Fruit fly (Drosophila melanogaster) whole organism, embryonic: Measurements from ENCODE around the gene CG9839.
A peak's percentile ranks its signal among the peaks of the same experiment; 100 is the strongest.

ENCODE experiments used
- Asciz ChIP-seq: fragments of 200-800 bp; sonication (Bioruptor generic); optimal IDR thresholded peaks from 2 replicates; lab custom pipeline; 2017; ENCODE audit warnings: missing biosample characterization, mild to moderate bottlenecking, missing genetic modification characterization, missing genetic modification reagents
- CG1024 ChIP-seq: fragments of 200-800 bp; sonication (Bioruptor generic); IDR thresholded peaks from 2 replicates; pipeline ENCODE4 v1.3.6; 2022; ENCODE audit warnings: missing biosample characterization, missing genetic modification characterization
- CG10274 ChIP-seq: fragments of 200-800 bp; sonication (Bioruptor generic); optimal IDR thresholded peaks from 3 replicates; lab custom pipeline; 2017; ENCODE audit warnings: missing biosample characterization, mild to moderate bottlenecking, missing genetic modification characterization
- CG10654 ChIP-seq: fragments of 200-800 bp; sonication (Bioruptor generic); optimal IDR thresholded peaks from 2 replicates; lab custom pipeline; 2016; ENCODE audit warnings: missing biosample characterization, missing genetic modification characterization
- CG11695 ChIP-seq: fragments of 200-800 bp; sonication (Bioruptor generic); IDR thresholded peaks from 3 replicates; pipeline ENCODE4 v1.3.6; 2022; ENCODE audit warnings: missing biosample characterization, missing genetic modification characterization
- CG12071 ChIP-seq: fragments of 200-800 bp; sonication (Bioruptor generic); optimal IDR thresholded peaks from 3 replicates; lab custom pipeline; 2018; ENCODE audit warnings: missing biosample characterization, mild to moderate bottlenecking, missing genetic modification characterization
- CG14965 ChIP-seq: fragments of 200-800 bp; sonication (Bioruptor generic); optimal IDR thresholded peaks from 2 replicates; lab custom pipeline; 2016; ENCODE audit warnings: missing biosample characterization, missing genetic modification characterization, borderline replicate concordance
- CG15269 ChIP-seq: fragments of 200-800 bp; sonication (Bioruptor generic); optimal IDR thresholded peaks from 2 replicates; lab custom pipeline; 2018; ENCODE audit warnings: missing biosample characterization, mild to moderate bottlenecking, missing genetic modification characterization, moderate library complexity
- CG17385 ChIP-seq: fragments of 200-800 bp; sonication (Bioruptor generic); optimal IDR thresholded peaks from 3 replicates; lab custom pipeline; 2018; ENCODE audit warnings: missing biosample characterization, mild to moderate bottlenecking, missing genetic modification characterization
- CG17612 ChIP-seq: fragments of 200-800 bp; sonication (Bioruptor generic); IDR thresholded peaks from 2 replicates; pipeline ENCODE4 v1.3.6; 2022; ENCODE audit warnings: missing biosample characterization, missing genetic modification characterization
- CG1792 ChIP-seq: fragments of 200-800 bp; sonication (Bioruptor generic); optimal IDR thresholded peaks from 2 replicates; lab custom pipeline; 2016; ENCODE audit warnings: missing biosample characterization, missing genetic modification characterization
- CG2712 ChIP-seq: fragments of 200-800 bp; optimal IDR thresholded peaks from 3 replicates; lab custom pipeline; 2019; ENCODE audit warnings: missing biosample characterization, mild to moderate bottlenecking, missing genetic modification characterization, moderate library complexity
- CG30020 ChIP-seq: fragments of 200-800 bp; optimal IDR thresholded peaks from 2 replicates; lab custom pipeline; 2019; ENCODE audit warnings: missing biosample characterization, mild to moderate bottlenecking, missing genetic modification characterization, moderate library complexity
- CG31441 ChIP-seq: fragments of 200-800 bp; sonication (Bioruptor generic); IDR thresholded peaks from 2 replicates; pipeline ENCODE4 v1.3.6; 2022; ENCODE audit warnings: missing biosample characterization, missing genetic modification characterization
- CG32767 ChIP-seq: fragments of 200-800 bp; sonication (Bioruptor generic); IDR thresholded peaks from 2 replicates; pipeline ENCODE4 v1.3.6; 2022; ENCODE audit warnings: missing biosample characterization, missing genetic modification characterization
- CG34376 ChIP-seq: fragments of 200-800 bp; sonication (Bioruptor generic); optimal IDR thresholded peaks from 2 replicates; lab custom pipeline; 2018; ENCODE audit warnings: missing biosample characterization, mild to moderate bottlenecking, missing genetic modification characterization
- CG3838 ChIP-seq: fragments of 200-800 bp; sonication (Bioruptor generic); optimal IDR thresholded peaks from 3 replicates; lab custom pipeline; 2016; ENCODE audit warnings: missing biosample characterization, missing genetic modification characterization
- CG8359 ChIP-seq: fragments of 200-800 bp; sonication (Bioruptor generic); optimal IDR thresholded peaks from 2 replicates; lab custom pipeline; 2017; ENCODE audit warnings: missing biosample characterization, mild to moderate bottlenecking, missing genetic modification characterization, borderline replicate concordance
- CG9876 ChIP-seq: fragments of 200-800 bp; sonication (Bioruptor generic); optimal IDR thresholded peaks from 2 replicates; lab custom pipeline; 2016; ENCODE audit warnings: missing biosample characterization, missing genetic modification characterization
- Dek ChIP-seq: fragments of 200-800 bp; sonication (Bioruptor generic); optimal IDR thresholded peaks from 3 replicates; lab custom pipeline; 2019; ENCODE audit warnings: missing biosample characterization, mild to moderate bottlenecking, missing genetic modification characterization, moderate library complexity
- Dip2 ChIP-seq: fragments of 200-800 bp; sonication (Bioruptor generic); IDR thresholded peaks from 2 replicates; pipeline ENCODE4 v1.3.6; 2022; ENCODE audit warnings: missing biosample characterization, missing genetic modification characterization
- Dll ChIP-seq: fragments of 200-800 bp; sonication (Bioruptor generic); IDR thresholded peaks from 4 replicates; pipeline ENCODE4 v1.3.6; 2022; ENCODE audit warnings: missing biosample characterization, missing genetic modification characterization; ENCODE audit not compliant: partially characterized antibody
- Drgx ChIP-seq: fragments of 200-800 bp; sonication (Bioruptor generic); IDR thresholded peaks from 2 replicates; pipeline ENCODE4 v1.3.6; 2022; ENCODE audit warnings: missing biosample characterization, missing genetic modification characterization
- HHEX ChIP-seq: fragments of 200-800 bp; sonication (Bioruptor generic); optimal IDR thresholded peaks from 3 replicates; lab custom pipeline; 2017; ENCODE audit warnings: missing biosample characterization, mild to moderate bottlenecking, missing genetic modification characterization, missing genetic modification reagents
- HLHmδ ChIP-seq: fragments of 200-800 bp; sonication (Bioruptor generic); optimal IDR thresholded peaks from 2 replicates; lab custom pipeline; 2018; ENCODE audit warnings: missing biosample characterization, mild to moderate bottlenecking, missing genetic modification characterization, moderate library complexity
- Hr39 ChIP-seq: fragments of >200 bp; optimal IDR thresholded peaks from 2 replicates; lab custom pipeline; 2017
- Hsf ChIP-seq: fragments of 200-800 bp; sonication (Bioruptor generic); optimal IDR thresholded peaks from 3 replicates; lab custom pipeline; 2016; ENCODE audit warnings: missing biosample characterization, missing genetic modification characterization
- MESR4 ChIP-seq: fragments of 200-800 bp; sonication (Bioruptor generic); optimal IDR thresholded peaks from 2 replicates; lab custom pipeline; 2018; ENCODE audit warnings: missing biosample characterization, mild to moderate bottlenecking, missing genetic modification characterization, moderate library complexity
- NC2β ChIP-seq: fragments of 200-800 bp; sonication (Bioruptor generic); optimal IDR thresholded peaks from 2 replicates; lab custom pipeline; 2016; ENCODE audit warnings: missing biosample characterization, missing genetic modification characterization
- NfI ChIP-seq: fragments of 200-800 bp; sonication (Bioruptor generic); optimal IDR thresholded peaks from 3 replicates; lab custom pipeline; 2018; ENCODE audit warnings: missing biosample characterization, mild to moderate bottlenecking, missing genetic modification characterization, moderate library complexity
- Optix ChIP-seq: fragments of 200-800 bp; sonication (Bioruptor generic); IDR thresholded peaks from 3 replicates; pipeline ENCODE4 v1.3.6; 2022; ENCODE audit warnings: missing biosample characterization, missing genetic modification characterization
- PHDP ChIP-seq: fragments of 200-800 bp; sonication (Bioruptor generic); optimal IDR thresholded peaks from 3 replicates; lab custom pipeline; 2018; ENCODE audit warnings: missing biosample characterization, mild to moderate bottlenecking, missing genetic modification characterization, moderate library complexity
- Scr ChIP-seq: fragments of 200-800 bp; sonication (Bioruptor generic); IDR thresholded peaks from 2 replicates; pipeline ENCODE4 v1.3.6; 2022; ENCODE audit warnings: missing biosample characterization, missing genetic modification characterization; ENCODE audit not compliant: partially characterized antibody
- ac ChIP-seq: fragments of 200-800 bp; sonication (Bioruptor generic); optimal IDR thresholded peaks from 3 replicates; lab custom pipeline; 2017; ENCODE audit warnings: missing biosample characterization, mild to moderate bottlenecking, missing genetic modification characterization
- al ChIP-seq: fragments of 200-800 bp; sonication (Bioruptor generic); IDR thresholded peaks from 2 replicates; pipeline ENCODE4 v1.3.6; 2022; ENCODE audit warnings: missing biosample characterization, missing genetic modification characterization
- cad ChIP-seq: fragments of >200 bp; optimal IDR thresholded peaks from 2 replicates; lab custom pipeline; 2017; ENCODE audit warnings: missing biosample characterization, missing genetic modification characterization
- crp ChIP-seq, 2 experiments: fragments of 200-800 bp; sonication (Bioruptor generic); optimal IDR thresholded peaks; 2 replicates in 1 of 2; 3 replicates in 1 of 2; lab custom pipeline; 2017; ENCODE audit warnings: missing biosample characterization in 2 of 2, missing genetic modification characterization in 2 of 2, mild to moderate bottlenecking in 1 of 2, moderate library complexity in 1 of 2
- dimm ChIP-seq: fragments of 200-800 bp; sonication (Bioruptor generic); IDR thresholded peaks from 2 replicates; pipeline ENCODE4 v1.3.6; 2022; ENCODE audit warnings: missing biosample characterization, missing genetic modification characterization
- dysf ChIP-seq: fragments of 200-800 bp; sonication (Bioruptor generic); IDR thresholded peaks from 3 replicates; pipeline ENCODE4 v1.3.6; 2022; ENCODE audit warnings: missing biosample characterization, missing genetic modification characterization
- esg ChIP-seq: fragments of 200-800 bp; sonication (Bioruptor generic); conservative IDR thresholded peaks from 2 replicates; pipeline ENCODE4 v1.3.6; 2022; ENCODE audit warnings: missing biosample characterization, missing genetic modification characterization
- gce ChIP-seq: fragments of 200-800 bp; sonication (Bioruptor generic); IDR thresholded peaks from 3 replicates; pipeline ENCODE4 v1.3.6; 2022; ENCODE audit warnings: missing biosample characterization, missing genetic modification characterization
- gro ChIP-seq: fragments of 200-800 bp; sonication (Bioruptor generic); optimal IDR thresholded peaks from 2 replicates; lab custom pipeline; 2016; ENCODE audit warnings: missing biosample characterization, missing genetic modification characterization
- inv ChIP-seq: fragments of 200-800 bp; sonication (Bioruptor generic); IDR thresholded peaks from 2 replicates; pipeline ENCODE4 v1.3.6; 2022; ENCODE audit warnings: missing biosample characterization, missing genetic modification characterization; ENCODE audit not compliant: partially characterized antibody
- kni ChIP-seq: fragments of 200-800 bp; sonication (Bioruptor generic); optimal IDR thresholded peaks from 3 replicates; lab custom pipeline; 2017; ENCODE audit warnings: mild to moderate bottlenecking, missing biosample characterization, missing genetic modification reagents, missing genetic modification characterization
- pho ChIP-seq: fragments of 200-800 bp; sonication (Bioruptor generic); optimal IDR thresholded peaks from 2 replicates; lab custom pipeline; 2016; ENCODE audit warnings: missing biosample characterization, missing genetic modification characterization
- pita ChIP-seq: fragments of 200-800 bp; sonication (Bioruptor generic); optimal IDR thresholded peaks from 2 replicates; lab custom pipeline; 2017; ENCODE audit warnings: missing biosample characterization, mild to moderate bottlenecking, missing genetic modification characterization
- psq ChIP-seq: fragments of 200-800 bp; sonication (Bioruptor generic); optimal IDR thresholded peaks from 2 replicates; lab custom pipeline; 2017; ENCODE audit warnings: missing biosample characterization, missing genetic modification characterization
- repo ChIP-seq: fragments of 200-800 bp; sonication (Bioruptor generic); optimal IDR thresholded peaks from 2 replicates; lab custom pipeline; 2016; ENCODE audit warnings: missing biosample characterization, missing genetic modification characterization
- tgo ChIP-seq: fragments of 200-800 bp; sonication (Bioruptor generic); IDR thresholded peaks from 3 replicates; pipeline ENCODE4 v1.3.6; 2022; ENCODE audit warnings: missing biosample characterization, missing genetic modification characterization
- z ChIP-seq: fragments of 200-800 bp; sonication (Bioruptor generic); IDR thresholded peaks from 3 replicates; pipeline ENCODE4 v1.3.6; 2022; ENCODE audit warnings: missing biosample characterization, missing genetic modification characterization

CG9839 gene

DNA sequence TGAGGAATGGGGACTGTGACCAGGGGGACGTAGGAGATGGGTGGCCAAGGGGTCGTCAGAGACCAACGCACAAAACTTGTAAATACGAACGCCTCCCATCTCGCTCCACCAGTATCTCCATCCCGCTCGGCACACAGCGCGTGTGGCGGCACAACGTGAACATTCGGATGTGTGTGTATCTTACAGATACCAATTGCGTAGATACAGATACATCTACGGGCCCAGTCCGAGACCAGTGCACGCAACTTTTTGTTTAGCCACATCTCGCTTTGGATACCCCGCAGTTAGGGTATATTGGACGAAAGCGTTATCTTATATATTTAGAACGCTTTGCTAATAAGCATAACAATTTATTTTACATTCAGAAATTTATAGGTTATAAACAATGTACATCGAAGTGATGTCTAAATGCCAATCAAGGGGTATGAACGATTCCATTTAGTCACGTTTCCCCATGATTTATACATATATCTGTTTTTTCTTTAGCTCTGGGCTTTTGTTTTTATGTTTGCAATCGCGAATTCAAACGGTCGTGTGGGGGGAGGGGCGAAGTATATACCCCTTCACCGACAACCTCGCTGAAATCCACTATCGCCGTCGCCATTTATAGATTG, 5.8 kb upstream of the CG9839 start (continued):
- TF ChIP-seq MESR4: peak; percentile 87
- TF ChIP-seq CG34376: peak; percentile 99
- peak; percentile 99 for TF ChIP-seq CG2712 (tag; lab: Kevin White, UChicago)
- peak; percentile 95 for TF ChIP-seq CG3838 (GFP tag; lab: Kevin White, UChicago)
- TF ChIP-seq PHDP: peak; percentile 99
- TF ChIP-seq CG17385: peak; percentile 98
- TF ChIP-seq Hsf (GFP tag; lab: Kevin White, UChicago): peak; percentile 99
- TF ChIP-seq Dip2 (GFP tag; lab: Robert Waterston, UW): peak; percentile 77; the same call in 1 of the 2 replicates
- peak; percentile 99 for TF ChIP-seq esg
- TF ChIP-seq inv: no peak
- peak; percentile 99 for TF ChIP-seq al (GFP tag; lab: Robert Waterston, UW)
- TF ChIP-seq psq (GFP tag; lab: Kevin White, UChicago): peak; percentile 95
- no peak for TF ChIP-seq Hr39 (lab: Kevin White, UChicago)
- TF ChIP-seq CG32767 (GFP tag; lab: Robert Waterston, UW): peak; percentile 98
- TF ChIP-seq CG1792 (GFP tag; lab: Kevin White, UChicago): peak; percentile 98
- TF ChIP-seq CG10274 (GFP tag; lab: Kevin White, UChicago): peak; percentile 95
- TF ChIP-seq Dek: peak; percentile 99
- no peak for TF ChIP-seq Scr (GFP tag; lab: Robert Waterston, UW)
- TF ChIP-seq NfI: peak; percentile 99
- peak; percentile 98 for TF ChIP-seq CG10654 (GFP tag; lab: Kevin White, UChicago)
- TF ChIP-seq HLHmδ: peak; percentile 89
- TF ChIP-seq CG17612 (GFP tag; lab: Robert Waterston, UW): peak; percentile 96
- TF ChIP-seq CG12071 (GFP tag; lab: Kevin White, UChicago): peak; percentile 99
- peak; percentile 89 for TF ChIP-seq CG14965 (GFP tag; lab: Kevin White, UChicago)
- TF ChIP-seq gro: peak; percentile 99
- TF ChIP-seq CG8359 (GFP tag; lab: Kevin White, UChicago): peak; percentile 97
- peak; percentile 97 for TF ChIP-seq Asciz (GFP tag; lab: Kevin White, UChicago)
- peak; percentile 95 for TF ChIP-seq CG9876 (GFP tag; lab: Kevin White, UChicago)
- peak; percentile 99 for TF ChIP-seq Drgx (GFP tag; lab: Robert Waterston, UW)
- TF ChIP-seq CG1024 (GFP tag; lab: Robert Waterston, UW): peak; percentile 96
- no peak for TF ChIP-seq cad (GFP tag; lab: Kevin White, UChicago)
- peak; percentile 86 for TF ChIP-seq CG30020
- peak; percentile 85 for TF ChIP-seq ac (GFP tag; lab: Kevin White, UChicago)
- peak; percentile 99 for TF ChIP-seq HHEX (GFP tag; lab: Kevin White, UChicago)
- no peak for TF ChIP-seq Dll (GFP tag; lab: Robert Waterston, UW)
- peak; percentile 97 for TF ChIP-seq Optix
- peak; percentile 98 for TF ChIP-seq gce (GFP tag; lab: Robert Waterston, UW)
- TF ChIP-seq NC2β (GFP tag; lab: Kevin White, UChicago): peak; percentile 98
- TF ChIP-seq CG31441: peak; percentile 88
- TF ChIP-seq kni: peak; percentile 94
- peak; percentile 98 for TF ChIP-seq repo (GFP tag; lab: Kevin White, UChicago)
- peak; percentile 99 for TF ChIP-seq tgo
- peak; percentile 99 for TF ChIP-seq pho (GFP tag; lab: Kevin White, UChicago)
- peak; percentile 99 for TF ChIP-seq dysf
- TF ChIP-seq CG15269 (tag; lab: Kevin White, UChicago): peak; percentile 99
- TF ChIP-seq CG11695 (GFP tag; lab: Robert Waterston, UW): peak; percentile 99
- no peak for TF ChIP-seq pita (GFP tag; lab: Kevin White, UChicago)
- TF ChIP-seq dimm (GFP tag; lab: Robert Waterston, UW): peak; percentile 98
- peak; percentile 38 to 74 for TF ChIP-seq crp (GFP tag; optimal IDR thresholded peaks at IDR 0.05; lab: Kevin White, UChicago)
- peak; percentile 75; the same call in 2 of the 3 replicates for TF ChIP-seq z (GFP tag; lab: Robert Waterston, UW)
